Fruit fly (Drosophila melanogaster): ENCODE results near the gene nAChRalpha5.

DNA sequence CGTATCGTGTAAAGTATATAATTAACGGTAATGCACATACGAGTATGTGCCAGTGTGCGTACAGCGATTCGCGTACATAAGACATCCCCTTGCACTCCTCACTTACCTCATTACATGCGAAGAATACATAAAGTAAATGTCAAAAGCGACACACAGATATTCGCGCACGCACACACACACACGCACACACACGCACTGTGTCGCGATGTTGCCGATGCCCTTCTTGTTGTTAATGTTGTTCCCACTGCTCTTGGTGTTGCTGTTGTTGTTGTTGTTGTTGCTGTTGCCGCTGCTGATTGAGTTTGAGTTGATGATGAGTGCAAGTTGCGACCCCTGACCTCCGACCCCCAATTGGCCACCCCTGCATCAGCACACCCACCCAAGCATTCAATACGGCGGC is 55.7 kb downstream of the nAChRalpha5 start:
- TF ChIP-seq Mnt (GFP tag; optimal IDR thresholded peaks at IDR 0.05) (no peak), Hr96 (GFP tag; optimal IDR thresholded peaks at IDR 0.05) (no peak), ovo (GFP tag; optimal IDR thresholded peaks at IDR 0.05) (no peak), CG33017 (tag; optimal IDR thresholded peaks at IDR 0.05) (no peak), cnc (optimal IDR thresholded peaks at IDR 0.05) (no peak), CG7101 (tag; optimal IDR thresholded peaks at IDR 0.05) (no peak)
